Worm (Caenorhabditis elegans) whole organism, mixed stage, embryonic: ENCODE measurements around the gene Y75B8A.33.

Source experiments
- nhr-237 ChIP-seq: fragments of 150-350 bp; optimal IDR thresholded peaks from 2 replicates; lab custom pipeline; 2014; ENCODE audit warnings: missing biosample characterization, missing genetic modification characterization
- nhr-76 ChIP-seq: sonication (generic microtip); optimal IDR thresholded peaks from 2 replicates; lab custom pipeline; 2017; ENCODE audit warnings: missing biosample characterization, missing genetic modification characterization
- pha-4 ChIP-seq: fragments of 150-350 bp; optimal IDR thresholded peaks from 2 replicates; lab custom pipeline; 2018; ENCODE audit warnings: missing biosample characterization, missing genetic modification reagents, missing genetic modification characterization
- ztf-11 ChIP-seq: fragments of 150-350 bp; optimal IDR thresholded peaks from 2 replicates; lab custom pipeline; 2014; ENCODE audit warnings: missing biosample characterization, missing genetic modification characterization

DNA sequence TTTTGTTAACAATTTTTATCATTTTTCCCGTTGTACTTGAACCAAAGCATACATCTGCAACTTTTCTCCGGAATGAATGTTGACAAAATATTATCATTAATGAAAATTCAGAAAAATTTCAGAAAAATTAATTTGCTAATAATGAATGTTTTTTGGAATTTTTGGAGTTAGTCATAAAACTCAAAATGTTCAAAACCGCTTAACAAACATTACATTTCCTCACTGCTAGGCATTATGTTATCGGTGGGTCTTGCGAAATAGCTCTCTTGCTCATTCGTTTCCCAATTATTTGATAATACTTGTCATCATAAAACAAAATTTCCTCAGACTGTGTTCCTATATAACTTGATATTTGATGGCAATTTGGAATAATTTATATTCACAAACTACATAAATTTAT, 54.3 kb downstream of the Y75B8A.33 start, which contains the start of gene Y75B8A.39:
- TF ChIP-seq pha-4 (tag; lab: Kevin White, UChicago) (no peak), nhr-237 (tag; lab: Kevin White, UChicago) (no peak), ztf-11 (tag; lab: Kevin White, UChicago) (no peak), nhr-76 (tag; lab: Kevin White, UChicago) (no peak)
